Fruit fly (Drosophila melanogaster) Kc167 (cell line): ENCODE results near the gene CG15382.

Experiments
- Myc ChIP-seq: fragments of >200 bp; optimal IDR thresholded peaks from 2 replicates; lab custom pipeline; 2017; ENCODE audit warnings: missing external identifiers
- Sin3A ChIP-seq: fragments of >200 bp; optimal IDR thresholded peaks from 2 replicates; lab custom pipeline; 2018; ENCODE audit warnings: missing external identifiers
- h ChIP-seq: fragments of >200 bp; optimal IDR thresholded peaks from 3 replicates; lab custom pipeline; 2018; ENCODE audit warnings: missing external identifiers
- insv ChIP-seq: fragments of >200 bp; optimal IDR thresholded peaks from 3 replicates; lab custom pipeline; 2018; ENCODE audit warnings: missing external identifiers
- psq ChIP-seq: fragments of >200 bp; optimal IDR thresholded peaks from 2 replicates; lab custom pipeline; 2017; ENCODE audit warnings: missing external identifiers
- ttk ChIP-seq: sonication (Bioruptor generic); optimal IDR thresholded peaks from 2 replicates; lab custom pipeline; 2017; ENCODE audit warnings: missing external identifiers

The CG15382 gene

DNA sequence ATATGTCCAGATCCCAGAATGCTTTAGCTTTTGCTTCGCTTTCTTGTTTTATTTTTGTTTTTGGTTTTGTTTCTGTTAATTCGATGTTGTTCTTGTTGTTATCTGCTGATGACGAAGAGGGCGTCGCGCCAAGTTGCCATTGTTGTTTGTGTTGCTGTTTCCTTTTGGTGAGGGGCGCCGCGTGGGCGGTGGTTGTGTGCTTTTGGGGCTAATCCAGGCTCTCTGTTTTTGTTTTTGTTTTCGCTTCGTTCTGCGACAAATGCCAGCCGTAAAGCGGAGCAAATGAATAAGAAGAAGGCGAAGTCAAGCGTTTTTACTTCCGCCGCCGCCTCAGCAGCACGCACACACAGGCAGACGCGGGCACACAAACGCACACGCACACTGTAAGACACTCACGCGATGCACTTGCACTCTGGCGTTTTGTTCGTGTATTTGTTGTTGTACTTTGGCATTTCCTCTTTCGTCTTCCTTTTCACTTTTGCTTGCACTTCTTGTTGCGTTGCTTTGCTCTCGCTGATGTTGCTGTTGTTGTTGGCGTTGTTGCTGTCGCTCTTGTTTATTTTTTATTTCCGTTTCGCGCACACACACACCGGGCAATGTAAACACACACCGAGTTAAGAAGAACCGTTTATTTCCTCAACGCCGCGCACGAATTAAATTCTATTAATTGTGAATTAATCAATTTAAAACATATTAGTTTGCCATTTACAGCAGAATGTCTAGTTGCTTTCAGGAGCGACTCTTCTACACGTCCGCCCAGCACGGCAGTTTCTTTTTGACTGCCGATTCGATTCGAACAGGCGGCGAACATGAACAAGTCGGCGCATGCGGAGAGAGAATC, 22.6 kb downstream of the CG15382 start, which contains the start of gene aop:
Gene aop (minus strand): TSS at position 786 of the 841 bp plus-strand sequence.
- TF ChIP-seq insv (lab: Kevin White, UChicago): no peak
- no peak for TF ChIP-seq Sin3A (lab: Kevin White, UChicago)
- TF ChIP-seq ttk (lab: Kevin White, UChicago): no peak
- no peak for TF ChIP-seq psq (lab: Kevin White, UChicago)
- TF ChIP-seq h (lab: Kevin White, UChicago): no peak

DNA sequence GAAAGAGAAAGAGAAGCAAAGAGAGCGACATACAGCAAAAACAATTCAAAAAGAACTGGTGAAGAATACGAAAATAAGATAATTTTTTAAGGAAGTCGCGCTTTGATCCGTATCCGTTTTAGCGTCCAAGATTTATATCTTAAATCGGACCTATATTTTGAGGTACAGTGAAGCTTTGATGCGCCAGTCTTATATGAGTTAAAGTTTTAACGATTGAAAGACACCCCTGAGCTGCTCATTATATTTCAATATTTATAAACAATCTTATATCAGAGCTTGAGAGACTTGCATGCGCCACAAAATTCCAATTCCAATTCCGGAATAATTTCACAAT, 23.2 kb downstream of the CG15382 start:
- TF ChIP-seq ttk (lab: Kevin White, UChicago) (no peak), psq (lab: Kevin White, UChicago) (no peak), h (lab: Kevin White, UChicago) (no peak), Sin3A (lab: Kevin White, UChicago) (no peak), insv (lab: Kevin White, UChicago) (no peak), Myc (lab: Kevin White, UChicago) (no peak)

DNA sequence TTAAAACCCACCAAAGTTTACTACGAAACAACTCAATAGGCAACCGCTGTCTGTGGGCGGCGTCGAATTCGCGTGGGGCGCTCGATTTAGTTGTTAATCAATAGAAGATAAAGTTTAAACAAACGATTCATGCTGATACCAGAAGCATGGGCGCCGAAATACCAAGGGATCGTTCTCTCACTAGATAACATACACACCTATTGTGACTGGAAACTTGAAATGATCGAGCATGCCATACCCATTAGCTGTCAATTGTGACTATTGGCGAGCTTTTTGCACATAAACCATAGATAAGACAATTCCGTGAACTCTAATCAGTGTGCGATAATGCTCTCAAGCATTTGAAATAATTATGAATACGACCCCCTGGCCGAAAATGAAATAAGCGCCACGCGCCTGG, 23.8 kb downstream of the CG15382 start:
- TF ChIP-seq psq (lab: Kevin White, UChicago) (no peak), insv (lab: Kevin White, UChicago) (no peak), Sin3A (lab: Kevin White, UChicago) (no peak), ttk (lab: Kevin White, UChicago) (no peak), h (lab: Kevin White, UChicago) (no peak), Myc (lab: Kevin White, UChicago) (no peak)

DNA sequence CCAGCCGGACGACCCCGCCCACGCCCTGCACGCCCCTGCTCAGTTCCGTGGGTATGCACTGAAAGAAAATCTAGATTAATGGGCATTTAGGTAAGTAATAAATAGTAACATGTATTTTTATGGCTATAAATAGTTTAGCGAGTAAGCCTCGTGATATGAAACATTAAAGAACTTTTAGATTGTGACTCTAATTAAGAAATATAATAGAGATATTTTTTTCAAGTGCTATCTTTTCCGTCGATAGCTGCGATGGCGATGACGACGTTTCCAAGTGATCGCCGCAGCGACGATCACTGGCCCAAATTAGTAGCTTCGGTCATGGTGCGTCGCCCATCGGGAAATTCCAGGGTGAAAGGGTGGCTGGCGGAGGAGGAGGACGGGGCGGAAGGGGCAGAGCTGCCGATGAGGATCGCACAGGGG, 24.6 kb downstream of the CG15382 start:
- TF ChIP-seq psq (lab: Kevin White, UChicago): no peak
- TF ChIP-seq Sin3A (lab: Kevin White, UChicago): no peak
- no peak for TF ChIP-seq insv (lab: Kevin White, UChicago)
- TF ChIP-seq ttk (lab: Kevin White, UChicago): no peak
- TF ChIP-seq h (lab: Kevin White, UChicago): no peak
- no peak for TF ChIP-seq Myc (lab: Kevin White, UChicago)

DNA sequence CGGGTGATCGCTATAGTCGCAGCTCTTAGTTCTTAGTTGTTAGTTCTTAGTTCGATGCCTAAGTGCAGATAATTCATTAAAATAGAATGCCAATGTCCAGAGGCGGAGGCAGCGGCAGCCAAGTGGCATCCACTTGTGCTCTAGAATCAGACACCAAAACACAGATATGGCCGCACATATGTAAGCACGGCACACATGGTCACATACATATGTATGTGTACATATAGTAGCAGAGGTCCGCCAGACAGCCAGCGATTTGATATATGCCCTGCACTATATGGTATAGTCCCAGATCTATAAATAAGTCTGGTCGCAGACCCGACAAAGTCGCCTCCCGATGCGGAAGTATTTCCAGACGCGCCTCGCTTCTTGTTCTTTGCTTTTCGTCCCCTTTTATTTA, 25.1 kb downstream of the CG15382 start:
- no peak for TF ChIP-seq Myc (lab: Kevin White, UChicago)
- TF ChIP-seq h (lab: Kevin White, UChicago): no peak
- no peak for TF ChIP-seq Sin3A (lab: Kevin White, UChicago)
- no peak for TF ChIP-seq ttk (lab: Kevin White, UChicago)
- TF ChIP-seq insv (lab: Kevin White, UChicago): no peak
- TF ChIP-seq psq (lab: Kevin White, UChicago): no peak

DNA sequence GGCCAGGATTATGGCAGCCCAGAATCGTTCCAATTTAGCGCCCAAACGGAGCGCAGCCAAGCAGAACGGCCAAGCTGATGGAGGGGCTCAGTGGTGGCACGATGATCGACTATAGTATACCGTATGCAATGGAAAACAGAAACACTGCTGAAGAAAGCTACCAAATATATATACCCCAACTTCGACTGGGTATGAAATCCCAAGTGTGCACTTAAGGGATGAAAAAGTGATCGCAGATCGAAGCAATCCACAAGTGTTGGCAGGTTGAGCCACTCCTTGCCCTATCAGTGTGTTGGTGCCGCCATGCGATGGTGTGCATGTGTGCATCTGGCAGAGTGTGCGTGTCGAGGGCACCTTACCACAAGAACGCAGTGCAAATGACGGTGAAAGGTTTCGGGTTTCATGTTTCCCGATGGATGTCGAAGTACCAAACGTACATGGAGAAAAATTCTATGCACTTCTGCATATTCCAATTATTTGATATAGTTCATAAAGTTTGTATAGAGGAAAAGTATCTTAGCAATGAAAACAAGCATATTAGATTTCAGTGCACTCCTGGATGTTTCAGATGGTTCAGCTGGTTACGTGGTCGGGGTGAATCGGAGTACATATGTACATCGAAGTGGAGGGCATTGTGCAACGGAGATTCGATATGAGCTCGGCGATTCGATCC, 26.6 kb downstream of the CG15382 start:
- TF ChIP-seq Myc (lab: Kevin White, UChicago): no peak
- TF ChIP-seq Sin3A (lab: Kevin White, UChicago): no peak
- no peak for TF ChIP-seq h (lab: Kevin White, UChicago)
- TF ChIP-seq psq (lab: Kevin White, UChicago): no peak
- TF ChIP-seq ttk (lab: Kevin White, UChicago): no peak
- no peak for TF ChIP-seq insv (lab: Kevin White, UChicago)

DNA sequence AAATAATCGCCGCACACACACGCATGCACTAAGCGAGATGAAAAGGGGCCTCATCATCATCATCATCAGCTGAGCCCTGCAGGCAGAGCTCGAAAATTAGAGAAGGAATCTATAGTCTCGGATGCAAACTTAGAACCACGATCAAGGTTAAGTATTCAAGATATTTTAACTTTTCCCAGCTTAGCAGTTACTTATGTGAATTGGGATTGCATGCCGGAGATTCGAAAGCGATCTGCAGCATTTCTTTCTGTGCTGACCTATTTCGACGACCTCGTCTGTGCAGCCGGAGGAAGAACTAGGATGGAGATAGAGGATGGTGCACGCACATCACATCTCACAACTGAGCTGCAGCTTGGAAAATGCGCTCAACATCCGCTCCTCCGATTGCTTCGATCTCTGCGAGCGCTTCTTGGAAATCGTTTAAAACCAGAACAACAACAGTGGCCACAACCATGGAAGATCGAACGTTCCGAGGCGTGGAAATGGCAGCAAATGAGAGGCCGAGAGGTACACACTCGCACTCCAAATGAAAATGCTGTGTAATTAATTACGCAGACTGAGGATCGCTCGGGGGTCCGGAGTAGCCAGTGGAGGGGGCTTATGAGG, 27.3 kb downstream of the CG15382 start:
- TF ChIP-seq Sin3A (lab: Kevin White, UChicago) (no peak), insv (lab: Kevin White, UChicago) (no peak), psq (lab: Kevin White, UChicago) (no peak), Myc (lab: Kevin White, UChicago) (no peak), h (lab: Kevin White, UChicago) (no peak)

DNA sequence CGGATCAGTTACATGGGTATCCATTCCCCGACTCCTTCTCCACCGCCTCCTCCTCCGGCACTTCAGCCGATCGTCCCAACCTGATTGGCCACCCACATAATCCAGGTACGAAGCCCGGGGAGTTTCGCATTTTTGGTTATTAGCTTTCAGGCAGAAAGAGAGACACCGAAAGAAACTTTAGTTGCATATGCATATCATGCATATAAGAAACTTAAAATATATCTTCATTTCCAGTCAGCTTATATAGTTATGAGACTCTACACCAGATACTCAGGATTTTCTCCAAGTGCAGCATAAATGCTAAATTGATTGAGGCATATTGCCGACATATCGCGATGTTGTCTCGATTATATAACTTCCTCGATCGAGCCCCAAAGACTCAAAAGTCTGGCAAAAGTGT, 28.6 kb downstream of the CG15382 start:
- no peak for TF ChIP-seq ttk (lab: Kevin White, UChicago)
- TF ChIP-seq Sin3A (lab: Kevin White, UChicago): no peak
- no peak for TF ChIP-seq Myc (lab: Kevin White, UChicago)
- TF ChIP-seq psq (lab: Kevin White, UChicago): no peak
- no peak for TF ChIP-seq h (lab: Kevin White, UChicago)
- no peak for TF ChIP-seq insv (lab: Kevin White, UChicago)

DNA sequence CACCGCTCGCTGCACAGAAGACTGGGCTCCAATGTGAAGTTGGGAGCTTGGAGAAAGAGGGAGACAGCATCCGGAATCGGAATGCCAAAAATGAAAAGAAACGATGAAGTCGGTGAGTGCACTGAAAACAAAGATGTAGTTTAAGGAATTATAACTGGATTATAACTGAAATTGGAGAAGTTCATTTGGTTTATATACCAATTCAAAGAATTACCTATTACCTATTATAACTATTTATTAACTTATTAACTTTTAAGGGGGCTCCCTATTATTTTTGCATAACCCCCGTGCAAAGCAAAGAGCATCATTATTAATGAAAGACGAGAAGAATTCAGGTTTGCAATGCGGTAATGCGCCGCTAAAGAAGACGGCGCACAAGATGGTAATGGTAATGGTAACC, 29.1 kb downstream of the CG15382 start:
- TF ChIP-seq insv (lab: Kevin White, UChicago): no peak
- TF ChIP-seq ttk (lab: Kevin White, UChicago): no peak
- TF ChIP-seq psq (lab: Kevin White, UChicago): no peak
- no peak for TF ChIP-seq Sin3A (lab: Kevin White, UChicago)
- no peak for TF ChIP-seq Myc (lab: Kevin White, UChicago)
- no peak for TF ChIP-seq h (lab: Kevin White, UChicago)

DNA sequence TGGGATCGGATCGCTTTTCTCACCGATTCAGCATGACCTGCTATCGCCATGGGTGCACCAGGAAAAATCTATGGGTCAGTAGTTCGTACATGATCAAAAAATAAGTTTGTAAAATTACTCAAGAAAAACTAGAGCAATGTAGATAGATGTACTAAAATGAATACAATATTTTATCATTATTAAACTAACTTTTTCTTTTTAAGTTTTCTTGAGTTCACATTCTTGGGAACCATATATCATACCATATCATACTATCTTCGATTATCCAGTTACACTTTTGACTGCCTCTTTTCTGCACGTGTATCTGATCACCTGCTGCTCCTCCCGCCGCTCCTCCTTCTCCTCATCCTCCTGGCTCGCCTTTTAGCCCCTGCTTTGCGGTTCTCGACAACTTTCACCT, 29.8 kb downstream of the CG15382 start:
- TF ChIP-seq Sin3A (lab: Kevin White, UChicago): no peak
- TF ChIP-seq insv (lab: Kevin White, UChicago): no peak
- no peak for TF ChIP-seq h (lab: Kevin White, UChicago)
- no peak for TF ChIP-seq psq (lab: Kevin White, UChicago)
- no peak for TF ChIP-seq Myc (lab: Kevin White, UChicago)
- no peak for TF ChIP-seq ttk (lab: Kevin White, UChicago)

DNA sequence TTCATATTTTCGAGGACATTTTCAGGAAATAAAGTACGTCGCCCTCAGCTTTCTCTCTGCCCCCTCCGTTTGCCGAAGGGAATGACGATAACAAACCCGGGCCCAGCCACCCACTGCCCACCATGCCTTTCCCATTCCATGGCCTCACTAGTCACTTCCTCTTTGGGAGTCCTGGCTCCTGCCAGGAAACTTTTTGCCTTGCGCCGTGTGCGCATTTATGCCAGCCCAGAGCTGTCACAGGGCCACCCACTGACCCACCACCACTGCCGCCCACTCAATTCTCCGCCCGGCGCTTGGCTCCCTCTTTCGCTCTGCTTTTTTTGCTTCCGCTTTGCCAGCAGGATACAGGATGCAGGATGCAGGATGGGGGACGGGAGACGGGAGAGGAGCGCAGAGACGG, 31.9 kb downstream of the CG15382 start:
- TF ChIP-seq ttk (lab: Kevin White, UChicago): no peak
- TF ChIP-seq psq (lab: Kevin White, UChicago): no peak
- no peak for TF ChIP-seq Sin3A (lab: Kevin White, UChicago)
- TF ChIP-seq insv (lab: Kevin White, UChicago): no peak
- TF ChIP-seq Myc (lab: Kevin White, UChicago): no peak
- TF ChIP-seq h (lab: Kevin White, UChicago): no peak
